Worm (Caenorhabditis elegans): Measurements from ENCODE around the gene srxa-15.

The srxa-15 gene

ce11 chrV:20645479-20645878 lies 3.5 kb downstream of the srxa-15 start:
- no peak for TF ChIP-seq B0019.2 (GFP tag; conservative IDR thresholded peaks at IDR 0.05)
- no peak for TF ChIP-seq ztf-28 (GFP tag; IDR thresholded peaks at IDR 0.05)
- no peak for TF ChIP-seq rpc-1 (optimal IDR thresholded peaks at IDR 0.05)
- TF ChIP-seq rpc-1 (tag; optimal IDR thresholded peaks at IDR 0.05) = no peak
- no peak for TF ChIP-seq ztf-26 (tag; optimal IDR thresholded peaks at IDR 0.05)
- no peak for TF ChIP-seq madf-6 (GFP tag; IDR thresholded peaks at IDR 0.05)
- no peak for TF ChIP-seq B0035.1 (tag; optimal IDR thresholded peaks at IDR 0.05)
- TF ChIP-seq bed-2 (GFP tag; IDR thresholded peaks at IDR 0.05) = no peak
- no peak for TF ChIP-seq K12H6.12 (tag; optimal IDR thresholded peaks at IDR 0.05)
- TF ChIP-seq snpc-3.4 (tag; optimal IDR thresholded peaks at IDR 0.05) = no peak
- no peak for TF ChIP-seq tlf-1 (GFP tag; optimal IDR thresholded peaks at IDR 0.05)

ce11 chrV:20648868-20649267 lies 6.9 kb downstream of the srxa-15 start:
- TF ChIP-seq Y56A3A.18 (GFP tag; IDR thresholded peaks at IDR 0.05) (no peak), D2030.7 (GFP tag; IDR thresholded peaks at IDR 0.05) (no peak), hrde-1 (tag; optimal IDR thresholded peaks at IDR 0.05; ENCODE audit: borderline replicate concordance) (no peak), attf-3 (GFP tag; conservative IDR thresholded peaks at IDR 0.05) (no peak), egl-18 (GFP tag; IDR thresholded peaks at IDR 0.05) (no peak), nfya-1 (tag; optimal IDR thresholded peaks at IDR 0.05; ENCODE audit: borderline replicate concordance, insufficient read depth) (no peak), ztf-3 (GFP tag; optimal IDR thresholded peaks at IDR 0.05) (no peak), attf-6 (GFP tag; IDR thresholded peaks at IDR 0.05) (no peak), F39B2.1 (GFP tag; IDR thresholded peaks at IDR 0.05) (no peak), unc-130 (GFP tag; optimal IDR thresholded peaks at IDR 0.05) (no peak), T26A5.8 (tag; optimal IDR thresholded peaks at IDR 0.05) (no peak), snpc-4 (GFP tag; optimal IDR thresholded peaks at IDR 0.05) (no peak), snpc-4 (tag; optimal IDR thresholded peaks at IDR 0.05) (no peak), Y79H2A.3 (GFP tag; conservative IDR thresholded peaks at IDR 0.05) (no peak), lin-35 (GFP tag; optimal IDR thresholded peaks at IDR 0.05) (no peak), mel-28 (tag; optimal IDR thresholded peaks at IDR 0.05; ENCODE audit: borderline replicate concordance) (no peak), rpc-1 (optimal IDR thresholded peaks at IDR 0.05) (no peak), rpc-1 (tag; optimal IDR thresholded peaks at IDR 0.05) (no peak), C06A6.2 (GFP tag; conservative IDR thresholded peaks at IDR 0.05) (no peak), Y53G8AR.9 (GFP tag; conservative IDR thresholded peaks at IDR 0.05) (no peak), egl-44 (GFP tag; IDR thresholded peaks at IDR 0.05) (no peak)

- TF ChIP-seq attf-6 (GFP tag; IDR thresholded peaks at IDR 0.05) = no peak
- TF ChIP-seq T26A5.8 (tag; optimal IDR thresholded peaks at IDR 0.05) = no peak
- TF ChIP-seq ama-1 (optimal IDR thresholded peaks at IDR 0.05) = no peak
- TF ChIP-seq ama-1 (GFP tag; optimal IDR thresholded peaks at IDR 0.05) = no peak
- TF ChIP-seq lsl-1 (GFP tag; optimal IDR thresholded peaks at IDR 0.05) = no peak
- no peak for TF ChIP-seq bed-2 (GFP tag; IDR thresholded peaks at IDR 0.05)
- TF ChIP-seq lsy-27 (tag; optimal IDR thresholded peaks at IDR 0.05; ENCODE audit: borderline replicate concordance, insufficient read depth) = no peak
- no peak for TF ChIP-seq nhr-179 (tag; optimal IDR thresholded peaks at IDR 0.05)
- TF ChIP-seq ztf-28 (GFP tag; IDR thresholded peaks at IDR 0.05) = no peak
- no peak for TF ChIP-seq D2030.7 (GFP tag; IDR thresholded peaks at IDR 0.05)
- no peak for TF ChIP-seq hlh-12 (tag; optimal IDR thresholded peaks at IDR 0.05)
- no peak for TF ChIP-seq nhr-27 (tag; optimal IDR thresholded peaks at IDR 0.05)
- no peak for TF ChIP-seq egl-44 (GFP tag; IDR thresholded peaks at IDR 0.05)
- no peak for TF ChIP-seq K12H6.12 (tag; optimal IDR thresholded peaks at IDR 0.05)
- TF ChIP-seq zfh-2 (GFP tag; conservative IDR thresholded peaks at IDR 0.05) = no peak
Observed at ce11 chrV:20651923-20652322, 9.9 kb downstream of the srxa-15 start.

Measured in whole organism, young adult.